Fruit fly (Drosophila melanogaster) whole organism, prepupa: ENCODE data around the gene Cyp4d20.

Source experiments
- CG10631 ChIP-seq: fragments of 200-800 bp; sonication (Bioruptor generic); optimal IDR thresholded peaks from 2 replicates; lab custom pipeline; 2016; ENCODE audit warnings: missing biosample characterization, missing genetic modification characterization
- CG10669 ChIP-seq: fragments of 200-800 bp; sonication (Bioruptor generic); optimal IDR thresholded peaks from 3 replicates; lab custom pipeline; 2018; ENCODE audit warnings: missing biosample characterization, mild to moderate bottlenecking, missing genetic modification characterization, moderate library complexity
- CG31627 ChIP-seq: fragments of 200-800 bp; sonication (Bioruptor generic); optimal IDR thresholded peaks from 3 replicates; lab custom pipeline; 2016; ENCODE audit warnings: missing biosample characterization, missing genetic modification characterization

DNA sequence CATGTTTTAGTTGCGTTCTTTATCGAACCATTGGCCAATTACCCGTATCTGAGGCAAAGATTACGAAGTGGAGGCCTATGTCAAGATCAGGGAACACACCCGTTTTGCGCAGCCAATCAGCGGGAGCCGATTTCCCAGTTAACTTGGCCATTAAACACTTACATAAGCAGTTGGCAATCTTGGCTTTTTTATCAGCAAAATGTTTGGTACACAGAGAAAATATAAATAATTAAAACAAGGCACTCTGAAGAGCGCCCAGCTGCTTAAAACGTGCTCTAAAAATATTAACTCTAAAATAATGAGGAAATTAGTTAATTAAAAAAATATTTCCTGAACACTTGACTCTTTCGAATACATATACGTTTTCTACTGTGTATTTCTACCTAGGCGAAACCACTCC is 23.5 kb upstream of the Cyp4d20 start:
- TF ChIP-seq CG10631 (peak; percentile 22), CG10669 (GFP tag; lab: Kevin White, UChicago) (peak; percentile 18), CG31627 (GFP tag; lab: Kevin White, UChicago) (peak; percentile 36)
